Worm (Caenorhabditis elegans): Measurements from ENCODE around the gene fbxb-88.
A peak's percentile ranks its signal among the peaks of the same experiment; 100 is the strongest.
"Not testable (repeated sequence)": the region's sequence is repeated elsewhere in the genome, so short reads cannot be mapped to it uniquely, and the experiment has no call there.

Gene fbxb-88

ce11 chrII:4834761-4835160 lies 7.1 kb upstream of the fbxb-88 start, which contains the start of the genes C33F10.11 and C33F10.1:
Gene C33F10.11, minus strand, starts transcription at chrII:4834861.
Gene C33F10.1, plus strand, starts transcription at chrII:4835023.
- TF ChIP-seq eyg-1 (tag; optimal IDR thresholded peaks at IDR 0.05) (no peak), dmd-4 (tag; optimal IDR thresholded peaks at IDR 0.05; ENCODE audit: borderline replicate concordance) (no peak), lim-6 (tag; optimal IDR thresholded peaks at IDR 0.05) (no peak), gmeb-2 (tag; optimal IDR thresholded peaks at IDR 0.05) (no peak), pag-3 (tag; optimal IDR thresholded peaks at IDR 0.05; ENCODE audit: borderline replicate concordance) (no peak), tbx-7 (tag; optimal IDR thresholded peaks at IDR 0.05) (no peak), ceh-9 (tag; optimal IDR thresholded peaks at IDR 0.05) (no peak)

DNA sequence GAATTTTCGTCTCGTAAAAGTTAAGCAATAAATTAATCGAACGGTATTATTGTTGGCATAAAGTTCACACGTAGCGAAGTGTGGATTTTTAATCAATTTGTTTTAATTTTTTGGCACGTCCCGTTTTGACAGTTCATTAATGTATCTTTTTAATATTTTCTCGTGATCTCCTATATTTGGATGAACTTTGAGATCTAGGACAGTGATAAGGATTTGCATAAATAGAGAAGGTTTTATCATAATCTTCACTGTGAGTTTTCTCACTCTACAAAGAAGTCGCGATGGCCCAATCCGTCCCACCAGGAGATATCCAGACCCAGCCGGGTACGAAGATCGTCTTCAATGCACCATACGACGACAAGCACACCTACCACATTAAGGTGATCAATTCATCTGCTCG lies 2.6 kb downstream of the fbxb-88 start, which contains the start of the genes C33F10.8 and msp-40:
C33F10.8 (minus strand) TSS at position 101 of the 400 bp plus-strand sequence.
msp-40 (plus strand) TSS at position 282 of the 400 bp plus-strand sequence.
- TF ChIP-seq fkh-10 (GFP tag; optimal IDR thresholded peaks at IDR 0.05); ceh-22 (tag; optimal IDR thresholded peaks at IDR 0.05); rnt-1 (tag; optimal IDR thresholded peaks at IDR 0.05): not testable (repeated sequence)

ce11 chrII:4822610-4823009 lies 5.1 kb downstream of the fbxb-88 start:
- TF ChIP-seq C38D4.7 (GFP tag; optimal IDR thresholded peaks at IDR 0.05) (no peak), elt-2 (tag; optimal IDR thresholded peaks at IDR 0.05) (peak; percentile 60)

ce11 chrII:4821739-4822138 lies 5.9 kb downstream of the fbxb-88 start, which contains the start of gene lact-5:
Gene lact-5, minus strand, starts transcription at chrII:4821739.
- peak; percentile 15 for TF ChIP-seq elt-2 (tag; optimal IDR thresholded peaks at IDR 0.05)
- no peak for TF ChIP-seq sox-2 (GFP tag; IDR thresholded peaks at IDR 0.05)

- TF ChIP-seq ceh-19 (GFP tag; optimal IDR thresholded peaks at IDR 0.05) (no peak), pros-1 (tag; optimal IDR thresholded peaks at IDR 0.05) (no peak), pha-4 (tag; optimal IDR thresholded peaks at IDR 0.05) (no peak)
These were observed 8.9 kb downstream of the fbxb-88 start for ce11 chrII:4818780-4819179.

- TF ChIP-seq che-1 (tag; optimal IDR thresholded peaks at IDR 0.05) (no peak), ceh-34 (tag; optimal IDR thresholded peaks at IDR 0.05) (peak; percentile 94), C08G9.2 (tag; optimal IDR thresholded peaks at IDR 0.05) (no peak)
These were observed 12.3 kb downstream of the fbxb-88 start for ce11 chrII:4815356-4815755.

- no peak for TF ChIP-seq ceh-34 (tag; optimal IDR thresholded peaks at IDR 0.05)
- no peak for TF ChIP-seq unc-42 (tag; optimal IDR thresholded peaks at IDR 0.05)
- no peak for TF ChIP-seq che-1 (tag; optimal IDR thresholded peaks at IDR 0.05)
- no peak for TF ChIP-seq ceh-2 (tag; optimal IDR thresholded peaks at IDR 0.05)
- no peak for TF ChIP-seq ceh-9 (tag; optimal IDR thresholded peaks at IDR 0.05)
- no peak for TF ChIP-seq ceh-45 (GFP tag; IDR thresholded peaks at IDR 0.05)
- TF ChIP-seq pag-3 (tag; optimal IDR thresholded peaks at IDR 0.05; ENCODE audit: borderline replicate concordance), result no peak
- TF ChIP-seq lim-6 (tag; optimal IDR thresholded peaks at IDR 0.05), result no peak
- no peak for TF ChIP-seq ceh-24 (tag; optimal IDR thresholded peaks at IDR 0.05)
- no peak for TF ChIP-seq elt-4 (tag; optimal IDR thresholded peaks at IDR 0.05)
- TF ChIP-seq Y22D7AL.16 (tag; optimal IDR thresholded peaks at IDR 0.05), result no peak
- TF ChIP-seq nhr-11 (tag; optimal IDR thresholded peaks at IDR 0.05), result no peak
- TF ChIP-seq ceh-6 (GFP tag; optimal IDR thresholded peaks at IDR 0.05), result no peak
- no peak for TF ChIP-seq ceh-19 (GFP tag; optimal IDR thresholded peaks at IDR 0.05)
- no peak for TF ChIP-seq ets-4 (tag; optimal IDR thresholded peaks at IDR 0.05)
- no peak for TF ChIP-seq ceh-48 (tag; optimal IDR thresholded peaks at IDR 0.05)
- TF ChIP-seq C38D4.7 (GFP tag; optimal IDR thresholded peaks at IDR 0.05), result no peak
- no peak for TF ChIP-seq hlh-13 (GFP tag; optimal IDR thresholded peaks at IDR 0.05)
These were observed 15.7 kb downstream of the fbxb-88 start, which contains the start of gene rig-6 for ce11 chrII:4811986-4812385. Gene rig-6, minus strand, starts transcription at chrII:4812086.

All from whole organism, late embryonic.